Worm (Caenorhabditis elegans): ENCODE measurements around the gene clec-60.

DNA sequence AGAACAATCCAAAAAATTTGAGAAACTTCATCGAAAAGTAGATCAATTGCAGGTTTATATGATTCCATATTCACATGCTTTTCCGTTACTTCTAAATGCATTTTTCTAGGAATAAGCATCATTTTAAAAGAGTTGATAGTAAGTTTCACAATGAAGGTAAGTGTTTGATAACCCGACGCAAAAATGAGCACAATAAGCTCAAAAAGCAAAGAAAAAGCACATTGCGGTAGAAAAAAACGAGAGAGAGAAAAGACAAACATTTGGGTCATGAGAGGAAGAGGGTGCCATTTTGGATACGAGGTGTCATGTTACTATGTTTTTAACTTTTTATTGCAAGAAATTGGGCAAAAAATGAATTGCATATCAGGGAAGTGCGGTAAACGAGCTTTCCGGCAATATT is 42.7 kb upstream of the clec-60 start, which contains the start of gene F59B10.6:
- TF ChIP-seq hmbx-1 (tag; optimal IDR thresholded peaks at IDR 0.05), result no peak
- TF ChIP-seq tbx-11 (GFP tag; IDR thresholded peaks at IDR 0.05), result no peak
- TF ChIP-seq ama-1 (optimal IDR thresholded peaks at IDR 0.05), result no peak
- TF ChIP-seq flt-1 (GFP tag; IDR thresholded peaks at IDR 0.05), result no peak
- TF ChIP-seq pes-1 (GFP tag; IDR thresholded peaks at IDR 0.05), result no peak
- TF ChIP-seq ceh-13 (GFP tag; optimal IDR thresholded peaks at IDR 0.05), result no peak
- no peak for TF ChIP-seq scrt-1 (GFP tag; IDR thresholded peaks at IDR 0.05)
- TF ChIP-seq aly-1 (tag; optimal IDR thresholded peaks at IDR 0.05), result no peak
- no peak for TF ChIP-seq hmg-4 (GFP tag; optimal IDR thresholded peaks at IDR 0.05)
- TF ChIP-seq sea-1 (GFP tag; conservative IDR thresholded peaks at IDR 0.05), result no peak
